Worm (Caenorhabditis elegans): ENCODE measurements around the gene clec-223.

- TF ChIP-seq nhr-237 (tag; optimal IDR thresholded peaks at IDR 0.05) (no peak), lin-39 (tag; optimal IDR thresholded peaks at IDR 0.05) (no peak), egl-27 (tag; optimal IDR thresholded peaks at IDR 0.05) (no peak), nhr-23 (tag; optimal IDR thresholded peaks at IDR 0.05) (no peak)
These were observed 6.6 kb downstream of the clec-223 start for ce11 chrV:11279564-11279963.
